Fruit fly (Drosophila melanogaster) whole organism, embryonic: Measurements from ENCODE around the gene ClC-c.

Experiments used
- Abd-B ChIP-seq: fragments of 200-800 bp; sonication (Bioruptor generic); optimal IDR thresholded peaks from 2 replicates; lab custom pipeline; 2018; ENCODE audit warnings: missing biosample characterization, mild to moderate bottlenecking, missing genetic modification characterization, moderate library complexity
- B-H2 ChIP-seq: fragments of 200-800 bp; sonication (Bioruptor generic); optimal IDR thresholded peaks from 2 replicates; lab custom pipeline; 2018; ENCODE audit warnings: missing biosample characterization, mild to moderate bottlenecking, missing genetic modification characterization
- Bdp1 ChIP-seq: fragments of 200-800 bp; sonication (Bioruptor generic); optimal IDR thresholded peaks from 3 replicates; lab custom pipeline; 2016; ENCODE audit warnings: missing biosample characterization, missing genetic modification characterization
- CG10565 ChIP-seq: fragments of 200-800 bp; sonication (Bioruptor generic); optimal IDR thresholded peaks from 3 replicates; lab custom pipeline; 2016; ENCODE audit warnings: missing biosample characterization, mild to moderate bottlenecking, missing genetic modification characterization
- CG10979 ChIP-seq: fragments of 200-800 bp; sonication (Bioruptor generic); optimal IDR thresholded peaks from 2 replicates; lab custom pipeline; 2018; ENCODE audit warnings: missing biosample characterization, mild to moderate bottlenecking, missing genetic modification characterization, moderate library complexity
- CG12236 ChIP-seq: fragments of 200-800 bp; sonication (Bioruptor generic); optimal IDR thresholded peaks from 2 replicates; lab custom pipeline; 2016; ENCODE audit warnings: missing biosample characterization, missing genetic modification characterization
- CG12744 ChIP-seq: fragments of 200-800 bp; sonication (Bioruptor generic); optimal IDR thresholded peaks from 2 replicates; lab custom pipeline; 2016; ENCODE audit warnings: missing biosample characterization, missing genetic modification characterization
- CG13894 ChIP-seq: fragments of 200-800 bp; sonication (Bioruptor generic); optimal IDR thresholded peaks from 3 replicates; lab custom pipeline; 2018; ENCODE audit warnings: missing biosample characterization, mild to moderate bottlenecking, missing genetic modification characterization, moderate library complexity
- CG15073 ChIP-seq: fragments of 200-800 bp; sonication (Bioruptor generic); optimal IDR thresholded peaks from 2 replicates; lab custom pipeline; 2016; ENCODE audit warnings: missing biosample characterization, missing genetic modification characterization
- CG1529 ChIP-seq: fragments of 200-800 bp; sonication (Bioruptor generic); optimal IDR thresholded peaks from 3 replicates; lab custom pipeline; 2018; ENCODE audit warnings: missing biosample characterization, missing genetic modification characterization
- CG18011 ChIP-seq: fragments of 200-800 bp; sonication (Bioruptor generic); optimal IDR thresholded peaks from 2 replicates; lab custom pipeline; 2017; ENCODE audit warnings: missing biosample characterization, missing genetic modification characterization, mild to moderate bottlenecking, moderate library complexity, missing genotype
- CG18599 ChIP-seq: fragments of 200-800 bp; sonication (Bioruptor generic); optimal IDR thresholded peaks from 3 replicates; lab custom pipeline; 2017; ENCODE audit warnings: missing biosample characterization, missing genetic modification characterization, mild to moderate bottlenecking, moderate library complexity, missing genetic modification reagents
- CG2678 ChIP-seq: fragments of 200-800 bp; sonication (Bioruptor generic); optimal IDR thresholded peaks from 3 replicates; lab custom pipeline; 2019; ENCODE audit warnings: missing biosample characterization, mild to moderate bottlenecking, missing genetic modification characterization, moderate library complexity
- CG32772 ChIP-seq: fragments of 200-800 bp; sonication (Bioruptor generic); IDR thresholded peaks from 2 replicates; pipeline ENCODE4 v1.3.6; 2022; ENCODE audit warnings: missing biosample characterization, missing genetic modification characterization
- CG4404 ChIP-seq: fragments of 200-800 bp; sonication (Bioruptor generic); IDR thresholded peaks from 2 replicates; pipeline ENCODE4 v1.3.6; 2022; ENCODE audit warnings: missing biosample characterization, missing genetic modification characterization
- CG6175 ChIP-seq: fragments of 200-800 bp; sonication (Bioruptor generic); IDR thresholded peaks from 3 replicates; pipeline ENCODE4 v1.3.6; 2022; ENCODE audit warnings: missing biosample characterization, missing genetic modification characterization
- CG6272 ChIP-seq: fragments of 200-800 bp; sonication (Bioruptor generic); IDR thresholded peaks from 2 replicates; pipeline ENCODE4 v1.3.6; 2022; ENCODE audit warnings: missing biosample characterization, missing genetic modification characterization
- CG8478 ChIP-seq: fragments of >200 bp; optimal IDR thresholded peaks from 2 replicates; lab custom pipeline; 2018
- CG9876 ChIP-seq: fragments of 200-800 bp; sonication (Bioruptor generic); optimal IDR thresholded peaks from 2 replicates; lab custom pipeline; 2016; ENCODE audit warnings: missing biosample characterization, missing genetic modification characterization
- CrebB ChIP-seq: fragments of 200-800 bp; sonication (Bioruptor generic); optimal IDR thresholded peaks from 3 replicates; lab custom pipeline; 2018; ENCODE audit warnings: missing biosample characterization, mild to moderate bottlenecking, missing genetic modification characterization
- Drgx ChIP-seq: fragments of 200-800 bp; sonication (Bioruptor generic); IDR thresholded peaks from 2 replicates; pipeline ENCODE4 v1.3.6; 2022; ENCODE audit warnings: missing biosample characterization, missing genetic modification characterization
- E2f1 ChIP-seq: fragments of 200-800 bp; sonication (Bioruptor generic); IDR thresholded peaks from 2 replicates; pipeline ENCODE4 v1.3.6; 2022; ENCODE audit warnings: missing biosample characterization, missing genetic modification characterization
- Fer1 ChIP-seq: fragments of 200-800 bp; sonication (Bioruptor generic); optimal IDR thresholded peaks from 2 replicates; lab custom pipeline; 2017; ENCODE audit warnings: missing biosample characterization, mild to moderate bottlenecking, missing genetic modification characterization
- Kr ChIP-seq: fragments of 200-800 bp; sonication (Bioruptor generic); optimal IDR thresholded peaks from 2 replicates; lab custom pipeline; 2017; ENCODE audit warnings: missing biosample characterization, mild to moderate bottlenecking, missing genetic modification characterization
- Lim3 ChIP-seq: fragments of 200-800 bp; sonication (Bioruptor generic); IDR thresholded peaks from 2 replicates; pipeline ENCODE4 v1.3.6; 2022; ENCODE audit warnings: missing biosample characterization, missing genetic modification characterization
- MBD-R2 ChIP-seq: fragments of 200-800 bp; sonication (Bioruptor generic); IDR thresholded peaks from 2 replicates; pipeline ENCODE4 v1.3.6; 2022; ENCODE audit warnings: missing biosample characterization, missing genetic modification characterization
- Med ChIP-seq: fragments of 200-800 bp; sonication (Bioruptor generic); peaks from one replicate; lab custom pipeline; 2016; ENCODE audit warnings: missing biosample characterization, missing genetic modification characterization, mild to moderate bottlenecking, inconsistent platforms, moderate library complexity
- NfI ChIP-seq: fragments of 200-800 bp; sonication (Bioruptor generic); optimal IDR thresholded peaks from 3 replicates; lab custom pipeline; 2018; ENCODE audit warnings: missing biosample characterization, mild to moderate bottlenecking, missing genetic modification characterization, moderate library complexity
- Optix ChIP-seq: fragments of 200-800 bp; sonication (Bioruptor generic); IDR thresholded peaks from 3 replicates; pipeline ENCODE4 v1.3.6; 2022; ENCODE audit warnings: missing biosample characterization, missing genetic modification characterization
- Tbp ChIP-seq: fragments of >200 bp; optimal IDR thresholded peaks from 2 replicates; lab custom pipeline; 2018; ENCODE audit warnings: missing biosample characterization, missing genetic modification characterization
- ash1 ChIP-seq: fragments of 200-800 bp; sonication (Bioruptor generic); optimal IDR thresholded peaks from 2 replicates; lab custom pipeline; 2018; ENCODE audit warnings: missing biosample characterization, mild to moderate bottlenecking, missing genetic modification characterization
- fd102C ChIP-seq: fragments of 200-800 bp; sonication (Bioruptor generic); optimal IDR thresholded peaks from 2 replicates; lab custom pipeline; 2018; ENCODE audit warnings: missing biosample characterization, mild to moderate bottlenecking, missing genetic modification characterization, moderate library complexity
- fd64A ChIP-seq: fragments of 200-800 bp; sonication (Bioruptor generic); optimal IDR thresholded peaks from 3 replicates; lab custom pipeline; 2018; ENCODE audit warnings: missing biosample characterization, mild to moderate bottlenecking, missing genetic modification characterization
- gcm2 ChIP-seq: fragments of 200-800 bp; sonication (Bioruptor generic); optimal IDR thresholded peaks from 2 replicates; lab custom pipeline; 2016; ENCODE audit warnings: missing biosample characterization, missing genetic modification characterization
- grau ChIP-seq: fragments of 200-800 bp; optimal IDR thresholded peaks from 3 replicates; lab custom pipeline; 2019; ENCODE audit warnings: missing biosample characterization, mild to moderate bottlenecking, missing genetic modification characterization, moderate library complexity
- hbn ChIP-seq: fragments of 200-800 bp; sonication (Bioruptor generic); IDR thresholded peaks from 2 replicates; pipeline ENCODE4 v1.3.6; 2022; ENCODE audit warnings: missing biosample characterization, missing genetic modification characterization; ENCODE audit not compliant: partially characterized antibody
- hkb ChIP-seq, 2 experiments: fragments of 200-800 bp in 1 of 2; fragments of >200 bp in 1 of 2; sonication (Bioruptor generic) in 1 of 2; IDR thresholded peaks in 1 of 2; optimal IDR thresholded peaks in 1 of 2; 2 replicates each; pipeline versions ENCODE4 v1.3.6 to Lab custom; 2017 to 2022; ENCODE audit warnings: missing biosample characterization in 1 of 2, missing genetic modification characterization in 1 of 2
- kni ChIP-seq: fragments of 200-800 bp; sonication (Bioruptor generic); optimal IDR thresholded peaks from 3 replicates; lab custom pipeline; 2017; ENCODE audit warnings: mild to moderate bottlenecking, missing biosample characterization, missing genetic modification reagents, missing genetic modification characterization
- nerfin-1 ChIP-seq: fragments of 200-800 bp; sonication (Bioruptor generic); optimal IDR thresholded peaks from 3 replicates; lab custom pipeline; 2019; ENCODE audit warnings: missing biosample characterization, mild to moderate bottlenecking, missing genetic modification characterization, moderate library complexity
- repo ChIP-seq: fragments of 200-800 bp; sonication (Bioruptor generic); optimal IDR thresholded peaks from 2 replicates; lab custom pipeline; 2016; ENCODE audit warnings: missing biosample characterization, missing genetic modification characterization
- sc ChIP-seq, 3 experiments: fragments of >200 bp in 2 of 3; fragments of 200-800 bp in 1 of 3; sonication (Bioruptor generic) in 1 of 3; optimal IDR thresholded peaks; 2 replicates in 2 of 3; 3 replicates in 1 of 3; lab custom pipeline; 2017; ENCODE audit warnings: mild to moderate bottlenecking in 1 of 3, missing biosample characterization in 1 of 3, missing genetic modification characterization in 1 of 3, missing genetic modification reagents in 1 of 3
- sim ChIP-seq: fragments of 200-800 bp; sonication (Bioruptor generic); IDR thresholded peaks from 2 replicates; pipeline ENCODE4 v1.3.6; 2022; ENCODE audit warnings: missing biosample characterization, missing genetic modification characterization
- twi ChIP-seq: fragments of 200-800 bp; optimal IDR thresholded peaks from 2 replicates; lab custom pipeline; 2019; ENCODE audit warnings: missing biosample characterization, mild to moderate bottlenecking, missing genetic modification characterization, moderate library complexity
- tx ChIP-seq: fragments of 200-800 bp; sonication (Bioruptor generic); optimal IDR thresholded peaks from 2 replicates; lab custom pipeline; 2016; ENCODE audit warnings: missing biosample characterization, missing genetic modification characterization
- unpg ChIP-seq: fragments of 200-800 bp; sonication (Bioruptor generic); optimal IDR thresholded peaks from 3 replicates; lab custom pipeline; 2018; ENCODE audit warnings: missing biosample characterization, mild to moderate bottlenecking, missing genetic modification characterization, moderate library complexity
- wdn ChIP-seq: fragments of 200-800 bp; sonication (Bioruptor generic); IDR thresholded peaks from 2 replicates; pipeline ENCODE4 v1.3.6; 2022; ENCODE audit warnings: missing biosample characterization, missing genetic modification characterization
- yki ChIP-seq: fragments of >200 bp; optimal IDR thresholded peaks from 3 replicates; lab custom pipeline; 2018
- zen ChIP-seq: fragments of 200-800 bp; sonication (Bioruptor generic); optimal IDR thresholded peaks from 3 replicates; lab custom pipeline; 2018; ENCODE audit warnings: missing biosample characterization, mild to moderate bottlenecking, missing genetic modification characterization, moderate library complexity
- zfh2 ChIP-seq: fragments of 200-800 bp; sonication (Bioruptor generic); optimal IDR thresholded peaks from 2 replicates; lab custom pipeline; 2016; ENCODE audit warnings: missing biosample characterization, missing genetic modification characterization

The ClC-c gene

dm6 chr3L:16128973-16129745 is 38.9 kb downstream of the ClC-c start, which contains the start of gene SsRbeta (continued):
- TF ChIP-seq grau (tag; lab: Kevin White, UChicago) (no peak), E2f1 (GFP tag; lab: Robert Waterston, UW) (peak; percentile 66), fd102C (no peak), CG2678 (tag; lab: Kevin White, UChicago) (peak; percentile 31), Drgx (no peak; the same call in 1 of the 2 replicates), Abd-B (GFP tag; lab: Kevin White, UChicago) (peak; percentile 3), CG18599 (GFP tag; lab: Kevin White, UChicago) (peak; percentile 12), Kr (GFP tag; lab: Kevin White, UChicago) (no peak), yki (lab: Kevin White, UChicago) (no peak), sim (GFP tag; lab: Robert Waterston, UW) (no peak), Bdp1 (GFP tag; lab: Kevin White, UChicago) (no peak), twi (no peak), CG32772 (GFP tag; lab: Robert Waterston, UW) (peak; percentile 48; the same call in 1 of the 2 replicates), fd64A (GFP tag; lab: Kevin White, UChicago) (no peak), nerfin-1 (tag; lab: Kevin White, UChicago) (no peak), CG8478 (no peak), hkb (optimal IDR thresholded peaks at IDR 0.05; lab: Kevin White, UChicago) (no peak), hkb (GFP tag; IDR thresholded peaks at IDR 0.05; lab: Robert Waterston, UW) (peak; percentile 30), wdn (GFP tag; lab: Robert Waterston, UW) (0 out of 2 replicates have a peak, but pooled peaks have one; percentile 48), repo (GFP tag; lab: Kevin White, UChicago) (no peak), CG13894 (no peak), gcm2 (no peak), CG12236 (no peak), sc (optimal IDR thresholded peaks at IDR 0.05; lab: Kevin White, UChicago) (no peak), sc (GFP tag; optimal IDR thresholded peaks at IDR 0.05; lab: Kevin White, UChicago) (no peak), Med (GFP tag; lab: Kevin White, UChicago) (peak; percentile 91), CG18011 (GFP tag; lab: Kevin White, UChicago) (peak; percentile 94), Optix (GFP tag; lab: Robert Waterston, UW) (no peak), Tbp (GFP tag; lab: Kevin White, UChicago) (peak; percentile 33), CG4404 (GFP tag; lab: Robert Waterston, UW) (no peak; the same call in 1 of the 2 replicates), tx (GFP tag; lab: Kevin White, UChicago) (no peak), CG10979 (tag; lab: Kevin White, UChicago) (no peak), NfI (GFP tag; lab: Kevin White, UChicago) (peak; percentile 9), kni (GFP tag; lab: Kevin White, UChicago) (peak; percentile 5), MBD-R2 (GFP tag; lab: Robert Waterston, UW) (peak; percentile 53), CG1529 (GFP tag; lab: Kevin White, UChicago) (no peak), zen (tag; lab: Kevin White, UChicago) (no peak), CG10565 (GFP tag; lab: Kevin White, UChicago) (no peak), B-H2 (GFP tag; lab: Kevin White, UChicago) (peak; percentile 29), Fer1 (GFP tag; lab: Kevin White, UChicago) (no peak), CG12744 (GFP tag; lab: Kevin White, UChicago) (no peak), CG15073 (no peak), ash1 (GFP tag; lab: Kevin White, UChicago) (no peak), CG6175 (no peak), Lim3 (GFP tag; lab: Robert Waterston, UW) (no peak), CG6272 (GFP tag; lab: Robert Waterston, UW) (no peak), CrebB (tag; lab: Kevin White, UChicago) (no peak), unpg (GFP tag; lab: Kevin White, UChicago) (peak; percentile 36), zfh2 (no peak), hbn (GFP tag; lab: Robert Waterston, UW) (peak; percentile 61), CG9876 (GFP tag; lab: Kevin White, UChicago) (no peak)
